Worm (Caenorhabditis elegans) whole organism, dauer: ENCODE results near the gene clc-23.

Experiments used
- unc-62 ChIP-seq: sonication (generic microtip); optimal IDR thresholded peaks from 2 replicates; lab custom pipeline; 2017; ENCODE audit warnings: missing biosample characterization, missing genetic modification reagents, missing genetic modification characterization

Gene clc-23

DNA sequence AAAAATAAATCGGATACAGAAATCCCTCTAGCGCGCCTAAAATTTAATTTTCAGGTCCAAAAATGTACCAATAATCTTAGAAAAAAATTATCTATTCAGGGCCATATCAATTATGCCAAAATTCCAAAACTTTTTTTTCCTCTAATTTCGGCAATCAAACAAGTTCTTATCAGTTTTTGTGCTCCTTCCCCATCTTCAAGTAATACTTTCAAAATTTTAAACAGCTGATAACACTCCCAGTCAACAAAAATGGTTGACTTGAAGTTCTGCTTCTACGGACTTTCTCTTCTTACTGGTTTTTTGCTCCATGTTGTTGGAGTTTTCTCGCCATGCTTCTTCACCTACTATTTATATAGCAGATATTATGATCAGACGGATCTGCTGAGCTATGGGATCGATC lies at the start of gene clc-23:
Gene clc-23, plus strand, starts transcription at position 223 of the 400 bp plus-strand sequence.
- no peak for TF ChIP-seq unc-62 (GFP tag; lab: Kevin White, UChicago)

DNA sequence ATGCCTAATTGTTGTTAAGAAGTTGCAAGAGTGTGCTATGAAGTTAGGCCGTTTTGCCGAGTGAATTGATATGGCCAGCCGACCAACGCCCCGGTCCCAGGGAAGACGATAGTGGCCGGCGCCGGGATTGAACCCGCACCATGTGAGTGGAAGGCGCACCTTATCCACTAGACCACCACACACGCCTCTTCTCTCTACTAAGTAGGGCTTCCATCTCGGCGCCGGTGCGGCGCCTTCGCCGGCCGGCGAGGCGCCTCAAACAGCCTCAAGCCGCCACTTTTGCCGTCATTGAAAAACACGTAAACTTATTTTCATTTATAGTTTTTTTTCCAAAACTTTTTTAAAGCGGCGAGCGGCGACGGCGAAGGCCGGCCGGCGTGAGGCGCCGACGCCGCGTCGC lies 41.9 kb upstream of the clc-23 start:
- no peak for TF ChIP-seq unc-62 (GFP tag; lab: Kevin White, UChicago)

DNA sequence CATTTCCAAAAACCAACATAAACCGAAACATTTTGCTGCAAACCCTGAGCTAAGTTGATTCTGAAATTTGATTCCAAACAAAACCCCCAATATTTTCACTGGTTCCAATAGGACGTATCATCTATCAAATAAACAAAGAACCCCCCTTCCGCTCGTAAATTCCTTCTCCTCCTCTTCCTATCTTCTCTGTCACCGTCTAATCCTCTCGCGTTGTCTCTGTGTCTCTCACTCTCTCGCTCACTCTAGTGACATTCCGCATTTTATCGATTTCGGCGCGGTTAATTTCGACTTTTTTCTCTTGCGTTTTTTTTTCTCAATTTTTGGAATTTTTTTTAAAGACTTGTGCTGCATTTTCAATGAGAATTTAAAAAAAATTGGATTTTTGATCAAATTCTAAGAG lies 38.8 kb upstream of the clc-23 start:
- no peak for TF ChIP-seq unc-62 (GFP tag; lab: Kevin White, UChicago)

DNA sequence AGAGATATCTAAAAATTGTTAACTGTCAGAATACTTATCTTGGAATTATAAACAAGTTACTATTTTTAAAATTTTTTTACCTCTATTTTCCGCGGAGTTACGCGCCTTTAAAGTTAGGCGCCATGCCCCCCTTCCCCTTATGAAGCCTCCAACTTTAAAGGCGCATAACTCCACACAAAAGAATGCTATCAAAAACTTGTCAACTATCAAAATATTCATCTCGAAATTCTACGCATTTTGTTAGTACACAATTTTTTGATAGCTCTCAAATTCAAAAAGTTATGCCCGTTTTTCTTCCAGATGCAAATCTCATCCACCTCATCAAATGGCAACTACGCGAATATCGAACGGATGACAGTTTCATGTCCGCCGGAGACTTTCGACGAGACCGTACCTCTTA lies 37.8 kb upstream of the clc-23 start, which contains the start of gene tbc-10:
Gene tbc-10, plus strand, starts transcription at position 301 of the 400 bp plus-strand sequence.
- no peak for TF ChIP-seq unc-62 (GFP tag; lab: Kevin White, UChicago)

DNA sequence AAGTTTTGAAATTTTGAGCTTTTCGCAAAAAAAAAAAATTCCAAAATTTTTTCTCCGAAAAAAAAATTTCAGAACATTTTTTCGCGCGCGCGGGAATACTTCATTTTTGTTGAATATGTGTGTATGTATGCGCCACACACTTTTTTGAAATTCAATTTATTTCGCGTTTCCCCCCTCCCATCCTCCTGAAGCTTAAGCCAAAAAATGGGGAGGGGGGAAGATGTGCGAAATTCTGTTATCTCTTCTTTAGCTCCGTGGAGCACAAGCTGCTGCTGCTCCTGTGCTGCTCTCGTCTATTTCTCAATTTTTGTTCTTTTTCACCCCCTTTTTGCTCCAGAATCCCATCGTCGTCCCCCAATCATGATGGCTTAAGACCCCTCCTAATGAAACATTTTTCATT lies 31.2 kb upstream of the clc-23 start:
- TF ChIP-seq unc-62 (GFP tag; lab: Kevin White, UChicago) = no peak

DNA sequence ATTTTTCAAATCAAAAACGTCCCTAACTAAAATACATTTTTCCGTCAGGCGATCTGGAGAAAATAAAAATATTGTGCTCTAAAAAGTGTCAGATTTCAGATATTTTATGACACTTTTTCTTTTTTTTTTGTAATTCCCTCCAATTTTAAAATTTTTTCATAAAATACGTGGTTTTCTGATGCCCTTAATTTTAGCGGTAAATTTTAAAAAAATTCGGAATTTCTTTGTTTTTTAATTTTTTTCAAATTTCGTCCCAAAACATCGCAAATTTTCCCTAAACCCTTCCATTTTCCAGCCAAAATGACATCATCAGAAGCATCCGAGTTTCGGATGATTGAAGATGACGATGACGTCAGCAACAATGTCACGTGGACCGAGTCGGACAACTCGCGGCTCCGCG lies 29.2 kb upstream of the clc-23 start, which contains the start of gene trp-2:
Gene trp-2, plus strand, starts transcription at position 301 of the 400 bp plus-strand sequence.
- no peak for TF ChIP-seq unc-62 (GFP tag; lab: Kevin White, UChicago)

DNA sequence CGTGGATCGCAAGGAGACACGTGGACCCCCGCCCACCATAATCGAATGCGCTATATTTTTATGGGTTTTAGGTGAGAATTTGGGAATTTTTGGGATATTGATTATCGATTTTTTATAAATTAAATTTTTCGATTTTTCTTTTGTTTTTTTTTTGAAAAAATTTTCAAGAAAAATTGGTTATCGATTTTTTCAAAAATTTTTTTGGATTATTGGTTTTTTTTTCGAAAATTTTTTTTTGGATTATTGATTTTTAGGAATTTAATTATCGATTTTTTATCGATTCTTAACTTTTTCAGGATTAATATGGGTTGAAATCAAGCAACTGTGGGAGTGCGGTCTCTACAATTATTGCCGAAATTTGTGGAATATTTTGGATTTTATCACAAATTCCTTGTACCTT lies 24.2 kb upstream of the clc-23 start:
- TF ChIP-seq unc-62 (GFP tag; lab: Kevin White, UChicago) = no peak

DNA sequence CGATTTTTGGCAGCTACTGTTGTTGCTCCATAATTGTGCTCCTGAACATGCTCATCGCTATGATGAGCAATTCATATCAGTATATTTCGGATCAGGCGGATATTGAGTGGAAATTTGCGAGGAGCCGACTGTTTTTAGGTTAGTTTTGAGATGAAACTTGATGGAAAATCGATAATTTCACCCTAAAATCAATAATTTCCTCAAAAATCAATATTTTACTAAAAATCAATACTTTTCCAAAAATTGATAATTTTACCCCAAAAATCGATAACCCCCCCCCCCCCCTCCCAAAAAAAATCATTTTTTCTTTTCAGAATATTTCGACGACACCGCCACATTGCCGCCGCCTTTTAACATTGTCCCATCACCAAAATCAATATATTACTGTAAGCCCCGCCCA lies 21.9 kb upstream of the clc-23 start:
- no peak for TF ChIP-seq unc-62 (GFP tag; lab: Kevin White, UChicago)

DNA sequence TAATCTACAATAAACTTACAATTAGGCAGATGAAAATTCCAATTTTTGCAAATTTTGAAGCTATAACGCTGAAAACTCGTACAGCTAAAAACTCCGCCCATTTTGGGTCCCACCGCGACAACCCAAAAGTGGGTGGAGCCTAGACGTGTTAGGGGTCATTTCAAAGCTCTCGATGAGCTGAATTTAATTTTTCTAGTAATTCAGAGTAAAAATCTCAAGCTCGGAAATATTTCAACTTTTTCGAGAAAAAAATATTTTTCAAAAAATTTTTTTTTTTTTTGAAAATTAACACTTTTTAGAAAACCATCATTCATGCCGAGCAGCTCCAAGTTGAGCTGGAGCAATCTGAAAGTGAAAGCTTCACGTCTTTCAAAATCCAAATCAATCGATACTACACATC lies 19.5 kb upstream of the clc-23 start, which contains the start of gene R06B10.7:
Gene R06B10.7, minus strand, starts transcription at position 101 of the 400 bp plus-strand sequence.
- no peak for TF ChIP-seq unc-62 (GFP tag; lab: Kevin White, UChicago)

DNA sequence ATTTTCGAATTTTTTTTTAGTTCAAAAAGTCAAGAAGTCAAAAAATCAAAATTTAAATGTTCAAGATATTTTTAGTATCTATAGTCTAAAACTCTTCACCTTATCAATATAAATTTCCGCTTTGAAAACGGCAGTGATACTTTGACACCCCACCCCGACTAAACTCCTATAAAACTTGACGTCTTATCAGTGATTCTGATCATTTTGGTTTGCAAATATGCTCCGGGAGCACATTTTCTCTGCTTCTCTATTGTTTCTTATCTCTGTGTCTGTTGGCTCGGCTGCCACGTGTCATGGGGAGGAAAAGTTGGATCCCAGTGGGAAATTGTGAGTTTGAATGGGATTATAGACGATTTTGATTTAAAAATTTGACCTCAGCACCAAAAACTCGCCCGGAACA lies 18.2 kb upstream of the clc-23 start, which contains the start of gene clec-150:
Gene clec-150, plus strand, starts transcription at position 198 of the 400 bp plus-strand sequence.
- no peak for TF ChIP-seq unc-62 (GFP tag; lab: Kevin White, UChicago)

DNA sequence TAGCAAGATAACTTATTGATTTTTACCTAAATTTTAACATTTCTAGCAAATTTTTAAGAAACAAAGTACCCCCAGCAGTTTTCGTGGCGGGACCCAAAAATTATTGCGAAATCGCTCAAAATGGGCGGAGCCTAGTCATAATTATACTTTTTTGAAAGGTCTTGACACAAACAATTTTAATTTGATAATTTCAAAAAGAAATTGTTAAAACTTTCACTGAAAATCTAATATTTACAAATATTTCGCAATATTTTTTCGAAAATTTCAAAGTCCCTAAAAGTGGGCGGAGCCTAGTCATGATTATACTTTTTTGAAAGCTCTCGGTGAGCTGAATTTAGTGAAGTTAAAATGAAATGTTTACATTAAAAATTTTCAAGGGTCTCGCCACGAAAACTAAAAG lies 16.3 kb upstream of the clc-23 start:
- no peak for TF ChIP-seq unc-62 (GFP tag; lab: Kevin White, UChicago)

DNA sequence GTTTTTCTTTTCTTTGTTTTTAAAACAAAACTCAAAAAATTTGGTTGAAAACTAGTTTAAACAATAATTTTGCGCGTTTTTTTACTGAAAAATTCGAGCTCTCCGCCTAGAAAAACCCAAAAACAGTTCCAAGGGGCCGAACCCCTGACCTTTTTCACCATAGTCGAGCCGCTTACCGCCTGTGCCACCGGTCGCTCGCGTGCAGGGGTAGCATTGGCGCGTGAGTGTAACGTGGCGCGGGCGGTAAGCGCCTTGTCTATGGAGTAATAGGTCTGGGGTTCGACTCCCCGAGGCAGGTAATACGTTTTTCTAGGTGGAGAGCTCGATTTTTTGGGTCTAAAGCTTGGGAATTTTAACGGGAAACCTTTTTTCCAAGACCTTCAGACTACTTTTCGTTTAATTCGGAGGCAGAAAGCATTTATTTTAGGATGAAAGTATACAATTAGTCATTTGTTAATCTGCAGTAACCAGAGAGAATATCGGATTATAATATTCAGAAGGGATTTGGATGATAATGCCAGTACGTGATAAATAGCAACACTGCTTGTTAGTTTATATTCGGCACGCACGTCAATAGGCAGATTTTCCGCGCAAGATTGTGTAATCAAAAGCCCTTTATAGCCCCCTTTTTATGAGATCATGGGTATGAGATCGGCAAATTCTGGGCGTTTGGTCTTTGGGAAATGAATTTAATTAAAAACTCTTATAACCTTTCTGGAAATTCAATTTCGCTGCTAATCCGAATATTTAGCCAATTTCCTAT lies 13.4 kb upstream of the clc-23 start:
- no peak for TF ChIP-seq unc-62 (GFP tag; lab: Kevin White, UChicago)

DNA sequence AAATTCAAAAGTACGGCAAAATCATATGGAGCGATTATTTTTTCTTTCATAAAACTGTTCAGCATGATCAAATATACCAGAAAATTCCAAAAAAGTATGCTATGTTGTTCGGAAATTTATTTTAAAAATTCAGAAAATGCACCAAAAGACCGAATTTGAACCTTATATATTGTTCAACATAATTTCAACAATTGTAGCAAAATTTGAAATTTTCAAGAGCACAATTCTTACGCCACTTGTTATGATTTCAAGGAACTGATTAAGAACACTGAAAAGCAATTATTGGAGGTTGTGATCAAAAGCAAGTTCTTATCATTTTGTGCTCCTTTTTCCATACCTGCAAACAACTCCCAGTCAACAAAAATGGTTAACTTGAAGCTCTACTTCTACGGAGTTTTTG lies 12.7 kb upstream of the clc-23 start, which contains the start of gene clc-27:
Gene clc-27, plus strand, starts transcription at position 301 of the 400 bp plus-strand sequence.
- no peak for TF ChIP-seq unc-62 (GFP tag; lab: Kevin White, UChicago)

DNA sequence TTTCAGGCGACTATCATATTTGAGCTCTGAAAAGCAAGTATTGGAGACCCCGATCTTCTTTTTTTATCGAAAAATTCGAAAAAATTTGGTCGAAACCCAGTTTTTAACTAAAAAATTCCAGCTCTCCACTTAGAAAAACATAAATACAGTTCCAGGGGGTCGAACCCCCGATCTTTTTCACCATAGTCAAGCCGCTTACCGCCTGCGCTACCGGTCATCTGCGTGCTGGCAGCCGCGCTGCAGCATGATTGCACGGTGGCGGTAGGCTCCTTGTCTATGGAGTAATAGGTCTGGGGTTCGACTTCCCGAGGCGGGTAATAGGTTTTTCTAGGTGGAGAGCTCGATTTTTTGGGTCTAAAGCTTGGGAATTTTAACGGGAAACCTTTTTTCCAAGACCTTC lies 11.0 kb upstream of the clc-23 start, which contains the start of gene clc-24:
Gene clc-24, plus strand, starts transcription at position 263 of the 400 bp plus-strand sequence.
- TF ChIP-seq unc-62 (GFP tag; lab: Kevin White, UChicago) = no peak

DNA sequence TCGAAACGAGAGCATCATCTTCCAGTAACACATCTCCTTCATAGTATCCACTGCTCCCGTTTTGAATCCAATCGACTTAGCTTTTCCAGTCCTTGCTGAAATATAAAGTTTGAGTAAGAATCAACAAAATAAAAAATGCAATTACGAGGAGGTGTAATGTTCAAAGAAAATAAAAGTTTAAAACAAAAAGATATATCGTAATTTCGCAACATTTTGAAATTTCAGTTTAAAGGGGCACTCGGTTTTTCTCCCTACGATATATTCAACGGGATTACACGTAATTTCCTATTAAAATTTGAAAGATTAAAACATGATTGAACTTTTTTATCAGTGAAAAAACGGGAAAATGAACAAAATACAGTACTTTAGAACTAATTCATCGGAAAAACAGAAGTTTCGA lies 4.7 kb upstream of the clc-23 start, which contains the start of gene Y34F4.3:
Gene Y34F4.3, minus strand, starts transcription at position 101 of the 400 bp plus-strand sequence.
- no peak for TF ChIP-seq unc-62 (GFP tag; lab: Kevin White, UChicago)

DNA sequence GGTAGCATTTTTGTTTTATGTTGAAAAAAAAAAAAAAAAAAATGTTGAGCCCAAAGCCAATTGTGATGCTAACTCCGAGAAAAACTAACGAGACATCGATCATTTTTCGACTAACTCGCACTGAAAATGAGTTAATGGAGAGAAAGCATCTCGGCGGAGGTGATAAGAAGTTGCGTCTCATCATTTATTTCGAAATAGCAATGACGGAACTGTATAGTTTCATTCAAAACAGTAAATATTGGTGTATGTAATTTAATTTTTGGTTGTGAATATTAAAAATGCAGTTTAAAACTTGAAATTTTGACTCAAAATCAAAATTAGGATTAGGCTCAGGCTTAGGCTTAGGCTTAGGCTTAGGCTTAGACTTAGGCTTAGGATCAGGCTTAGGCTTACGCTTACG lies 5.5 kb downstream of the clc-23 start, which contains the start of gene clc-25:
Gene clc-25, minus strand, starts transcription at position 101 of the 400 bp plus-strand sequence.
- no peak for TF ChIP-seq unc-62 (GFP tag; lab: Kevin White, UChicago)

DNA sequence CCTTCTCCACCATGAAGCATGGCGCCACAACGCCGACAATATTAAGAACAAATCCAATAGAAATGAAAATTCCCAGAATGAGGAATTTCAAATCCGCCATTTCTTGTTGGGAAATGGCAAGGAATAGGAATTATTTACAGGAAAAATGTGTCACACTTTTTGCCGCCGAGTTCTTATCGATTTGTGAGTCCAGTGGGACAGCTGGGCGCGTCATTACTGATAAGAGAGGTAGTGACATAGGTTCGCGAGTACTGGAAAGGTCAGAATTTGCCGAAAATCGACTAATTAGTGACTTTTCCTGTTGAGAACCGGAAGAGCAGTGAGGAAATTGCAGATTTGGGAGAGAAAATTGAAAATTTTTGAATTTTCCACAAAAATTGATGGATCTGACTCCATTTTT lies 7.5 kb downstream of the clc-23 start:
- no peak for TF ChIP-seq unc-62 (GFP tag; lab: Kevin White, UChicago)
